Worm (Caenorhabditis elegans): ENCODE results near the gene npr-32.

The npr-32 gene

DNA sequence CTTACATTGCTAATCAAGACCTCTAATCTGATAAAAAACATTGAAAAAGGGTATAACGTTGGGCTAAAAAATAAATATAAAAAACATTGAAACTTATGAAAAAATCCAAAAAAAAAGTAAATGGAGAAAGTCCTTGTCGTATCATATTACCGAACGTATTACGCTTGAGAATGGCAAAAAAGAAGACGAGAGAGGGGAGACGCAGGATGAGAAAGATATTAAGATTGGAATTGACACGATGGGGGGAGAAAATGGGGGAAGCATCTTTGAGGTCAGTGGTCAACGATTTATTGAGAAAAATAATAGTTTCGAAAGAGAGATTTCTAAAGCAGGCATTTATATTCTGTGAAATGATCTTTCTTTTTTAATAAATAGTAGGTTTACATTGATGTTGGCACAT lies 21.5 kb downstream of the npr-32 start:
- TF ChIP-seq tra-4 (tag; optimal IDR thresholded peaks at IDR 0.05) = no peak
- no peak for TF ChIP-seq tbx-37 (GFP tag; conservative IDR thresholded peaks at IDR 0.05)
- TF ChIP-seq pes-1 (GFP tag; IDR thresholded peaks at IDR 0.05) = no peak
- TF ChIP-seq ets-7 (tag; optimal IDR thresholded peaks at IDR 0.05) = no peak
- no peak for TF ChIP-seq ama-1 (optimal IDR thresholded peaks at IDR 0.05)
- no peak for TF ChIP-seq tbx-11 (GFP tag; IDR thresholded peaks at IDR 0.05)
- TF ChIP-seq ceh-36 (tag; optimal IDR thresholded peaks at IDR 0.05) = no peak
- TF ChIP-seq hmbx-1 (tag; optimal IDR thresholded peaks at IDR 0.05) = no peak
- no peak for TF ChIP-seq B0310.2 (tag; optimal IDR thresholded peaks at IDR 0.05)
- TF ChIP-seq sea-1 (GFP tag; conservative IDR thresholded peaks at IDR 0.05) = no peak
- TF ChIP-seq flt-1 (GFP tag; IDR thresholded peaks at IDR 0.05) = no peak
- no peak for TF ChIP-seq aly-1 (tag; optimal IDR thresholded peaks at IDR 0.05)
- no peak for TF ChIP-seq hnd-1 (tag; optimal IDR thresholded peaks at IDR 0.05)
- no peak for TF ChIP-seq F13C5.2 (tag; optimal IDR thresholded peaks at IDR 0.05)
- TF ChIP-seq scrt-1 (GFP tag; IDR thresholded peaks at IDR 0.05) = no peak
- TF ChIP-seq ceh-13 (GFP tag; optimal IDR thresholded peaks at IDR 0.05) = no peak
- TF ChIP-seq hmg-4 (GFP tag; optimal IDR thresholded peaks at IDR 0.05) = no peak

- TF ChIP-seq F13C5.2 (tag; optimal IDR thresholded peaks at IDR 0.05) (no peak), tbx-11 (GFP tag; IDR thresholded peaks at IDR 0.05) (no peak), ets-7 (tag; optimal IDR thresholded peaks at IDR 0.05) (no peak), pes-1 (GFP tag; IDR thresholded peaks at IDR 0.05) (no peak), B0310.2 (tag; optimal IDR thresholded peaks at IDR 0.05) (no peak), sea-1 (GFP tag; conservative IDR thresholded peaks at IDR 0.05) (no peak), ceh-13 (GFP tag; optimal IDR thresholded peaks at IDR 0.05) (no peak), tbx-37 (GFP tag; conservative IDR thresholded peaks at IDR 0.05) (no peak), ceh-36 (tag; optimal IDR thresholded peaks at IDR 0.05) (no peak), aly-1 (tag; optimal IDR thresholded peaks at IDR 0.05) (no peak), hmg-4 (GFP tag; optimal IDR thresholded peaks at IDR 0.05) (no peak), hmbx-1 (tag; optimal IDR thresholded peaks at IDR 0.05) (no peak), ama-1 (optimal IDR thresholded peaks at IDR 0.05) (no peak), flt-1 (GFP tag; IDR thresholded peaks at IDR 0.05) (no peak), tra-4 (tag; optimal IDR thresholded peaks at IDR 0.05) (no peak), hnd-1 (tag; optimal IDR thresholded peaks at IDR 0.05) (no peak), scrt-1 (GFP tag; IDR thresholded peaks at IDR 0.05) (no peak)
Measured at ce11 chrIV:17207864-17208263, 23.0 kb downstream of the npr-32 start.

DNA sequence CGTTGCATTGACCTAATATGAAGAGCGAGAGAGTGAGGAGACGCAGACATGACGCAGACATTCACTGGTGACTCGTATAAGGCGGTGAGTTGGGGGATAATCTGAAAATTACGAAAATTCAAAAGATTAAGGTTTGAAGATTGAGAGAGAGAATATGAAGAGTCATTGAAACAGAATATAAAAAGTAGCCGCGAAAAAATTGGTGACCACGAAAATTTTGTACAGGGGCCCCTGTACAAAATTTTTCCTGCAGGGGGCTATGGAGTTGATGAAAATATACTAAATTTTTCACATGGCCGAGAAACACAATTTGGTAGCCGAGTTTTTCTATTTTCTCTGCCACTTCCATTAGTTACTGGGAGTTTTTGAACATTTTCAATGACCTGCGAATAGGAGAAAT lies 24.1 kb downstream of the npr-32 start, which contains the start of gene cnnm-1:
Gene cnnm-1, minus strand, starts transcription at position 101 of the 400 bp plus-strand sequence.
- TF ChIP-seq ets-7 (tag; optimal IDR thresholded peaks at IDR 0.05) (no peak), ceh-36 (tag; optimal IDR thresholded peaks at IDR 0.05) (no peak), hmbx-1 (tag; optimal IDR thresholded peaks at IDR 0.05) (no peak), sea-1 (GFP tag; conservative IDR thresholded peaks at IDR 0.05) (no peak), flt-1 (GFP tag; IDR thresholded peaks at IDR 0.05) (no peak)

- TF ChIP-seq hnd-1 (tag; optimal IDR thresholded peaks at IDR 0.05) (no peak), ets-7 (tag; optimal IDR thresholded peaks at IDR 0.05) (no peak), F13C5.2 (tag; optimal IDR thresholded peaks at IDR 0.05) (no peak), hmg-4 (GFP tag; optimal IDR thresholded peaks at IDR 0.05) (no peak), hmbx-1 (tag; optimal IDR thresholded peaks at IDR 0.05) (no peak), tbx-37 (GFP tag; conservative IDR thresholded peaks at IDR 0.05) (no peak), aly-1 (tag; optimal IDR thresholded peaks at IDR 0.05) (no peak), ceh-36 (tag; optimal IDR thresholded peaks at IDR 0.05) (no peak), sea-1 (GFP tag; conservative IDR thresholded peaks at IDR 0.05) (no peak)
Measured at ce11 chrIV:17199706-17200105, 31.2 kb downstream of the npr-32 start.

ce11 chrIV:17193491-17193890 lies 37.4 kb downstream of the npr-32 start:
- TF ChIP-seq aly-1 (tag; optimal IDR thresholded peaks at IDR 0.05) (no peak), tra-4 (tag; optimal IDR thresholded peaks at IDR 0.05) (no peak), tbx-37 (GFP tag; conservative IDR thresholded peaks at IDR 0.05) (no peak), hnd-1 (tag; optimal IDR thresholded peaks at IDR 0.05) (no peak), F13C5.2 (tag; optimal IDR thresholded peaks at IDR 0.05) (no peak), ama-1 (optimal IDR thresholded peaks at IDR 0.05) (no peak), ceh-36 (tag; optimal IDR thresholded peaks at IDR 0.05) (no peak)

DNA sequence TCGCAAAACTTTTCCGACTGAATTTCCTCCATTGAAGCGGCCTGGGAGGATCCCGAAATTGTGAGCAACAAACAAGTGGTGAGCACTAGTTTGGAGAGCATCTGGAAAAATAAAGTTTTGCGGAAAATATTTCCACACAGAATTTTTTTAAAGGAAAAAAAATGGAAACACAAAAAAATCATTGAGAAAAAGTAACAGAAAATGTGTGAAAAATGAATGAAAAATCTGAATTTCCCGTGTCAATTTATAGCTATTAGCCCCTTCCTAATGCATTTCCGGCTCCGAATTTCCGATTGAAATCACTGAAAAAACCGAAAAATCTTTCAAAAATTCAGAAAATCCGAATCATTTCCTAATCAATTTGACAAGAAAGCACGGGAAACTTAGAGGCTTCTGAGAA lies 39.1 kb downstream of the npr-32 start, which contains the start of gene flp-17:
Gene flp-17, minus strand, starts transcription at position 101 of the 400 bp plus-strand sequence.
- no peak for TF ChIP-seq flt-1 (GFP tag; IDR thresholded peaks at IDR 0.05)
- no peak for TF ChIP-seq pes-1 (GFP tag; IDR thresholded peaks at IDR 0.05)
- TF ChIP-seq hmg-4 (GFP tag; optimal IDR thresholded peaks at IDR 0.05) = no peak
- TF ChIP-seq aly-1 (tag; optimal IDR thresholded peaks at IDR 0.05) = no peak
- no peak for TF ChIP-seq tra-4 (tag; optimal IDR thresholded peaks at IDR 0.05)
- TF ChIP-seq ama-1 (optimal IDR thresholded peaks at IDR 0.05) = no peak
- TF ChIP-seq tbx-11 (GFP tag; IDR thresholded peaks at IDR 0.05) = no peak
- TF ChIP-seq scrt-1 (GFP tag; IDR thresholded peaks at IDR 0.05) = no peak
- no peak for TF ChIP-seq ceh-13 (GFP tag; optimal IDR thresholded peaks at IDR 0.05)
- TF ChIP-seq ceh-36 (tag; optimal IDR thresholded peaks at IDR 0.05) = no peak
- no peak for TF ChIP-seq hmbx-1 (tag; optimal IDR thresholded peaks at IDR 0.05)
- no peak for TF ChIP-seq ets-7 (tag; optimal IDR thresholded peaks at IDR 0.05)
- TF ChIP-seq tbx-37 (GFP tag; conservative IDR thresholded peaks at IDR 0.05) = no peak
- no peak for TF ChIP-seq B0310.2 (tag; optimal IDR thresholded peaks at IDR 0.05)
- no peak for TF ChIP-seq hnd-1 (tag; optimal IDR thresholded peaks at IDR 0.05)
- no peak for TF ChIP-seq sea-1 (GFP tag; conservative IDR thresholded peaks at IDR 0.05)
- no peak for TF ChIP-seq F13C5.2 (tag; optimal IDR thresholded peaks at IDR 0.05)

DNA sequence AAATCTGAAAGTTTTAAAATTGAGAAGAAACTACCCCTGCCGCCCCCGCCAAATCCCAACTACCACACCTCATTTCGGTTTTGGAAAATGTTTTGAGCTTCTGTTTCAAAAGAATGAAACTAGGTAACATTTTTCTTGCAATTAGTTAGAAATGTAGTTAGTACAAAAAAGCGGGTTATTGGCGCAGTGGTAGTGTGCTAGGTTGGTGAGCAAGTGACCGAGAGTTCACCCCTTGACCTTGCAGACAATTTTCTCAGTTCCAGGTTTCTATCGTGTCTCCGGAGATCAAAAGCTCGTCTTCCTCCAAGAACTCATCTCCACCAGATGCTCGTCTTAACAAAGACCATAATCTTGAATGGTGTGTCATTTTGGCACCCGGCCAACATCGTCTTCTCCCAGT lies 41.7 kb downstream of the npr-32 start:
- TF ChIP-seq tra-4 (tag; optimal IDR thresholded peaks at IDR 0.05) (no peak), ama-1 (optimal IDR thresholded peaks at IDR 0.05) (no peak), hmg-4 (GFP tag; optimal IDR thresholded peaks at IDR 0.05) (no peak), tbx-37 (GFP tag; conservative IDR thresholded peaks at IDR 0.05) (no peak), ceh-13 (GFP tag; optimal IDR thresholded peaks at IDR 0.05) (no peak), hnd-1 (tag; optimal IDR thresholded peaks at IDR 0.05) (no peak), B0310.2 (tag; optimal IDR thresholded peaks at IDR 0.05) (no peak), aly-1 (tag; optimal IDR thresholded peaks at IDR 0.05) (no peak), hmbx-1 (tag; optimal IDR thresholded peaks at IDR 0.05) (no peak), ceh-36 (tag; optimal IDR thresholded peaks at IDR 0.05) (no peak), F13C5.2 (tag; optimal IDR thresholded peaks at IDR 0.05) (no peak), pes-1 (GFP tag; IDR thresholded peaks at IDR 0.05) (no peak), ets-7 (tag; optimal IDR thresholded peaks at IDR 0.05) (no peak), tbx-11 (GFP tag; IDR thresholded peaks at IDR 0.05) (no peak), sea-1 (GFP tag; conservative IDR thresholded peaks at IDR 0.05) (no peak), flt-1 (GFP tag; IDR thresholded peaks at IDR 0.05) (no peak), scrt-1 (GFP tag; IDR thresholded peaks at IDR 0.05) (no peak)
